Worm (Caenorhabditis elegans): ENCODE data around the gene F45E12.6.

F45E12.6 gene

DNA sequence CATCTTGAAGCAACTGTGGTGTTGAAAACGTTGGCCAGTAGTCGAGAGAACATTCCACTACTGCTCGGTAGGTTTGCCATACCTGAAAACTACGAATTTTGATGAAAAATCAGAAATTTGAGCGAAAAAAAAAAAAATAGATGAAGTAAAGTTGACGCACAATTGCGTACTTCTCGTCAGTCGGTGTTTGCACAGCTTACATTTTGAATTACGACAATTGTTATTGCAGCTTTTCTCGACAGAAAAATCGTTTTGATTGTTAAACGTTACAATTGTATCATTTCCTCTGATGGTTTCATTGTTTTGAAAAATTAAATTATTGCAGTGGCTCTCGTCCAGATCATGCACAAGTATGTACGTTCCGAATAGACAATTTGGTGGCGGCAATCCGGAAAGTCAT, 4.0 kb downstream of the F45E12.6 start, which contains the start of the genes F45E12.5 and cnep-1:
TSS of gene F45E12.5 (minus strand) at position 93 of the 400 bp plus-strand sequence.
TSS of gene cnep-1 (plus strand) at position 326 of the 400 bp plus-strand sequence.
- TF ChIP-seq hlh-30 (tag; optimal IDR thresholded peaks at IDR 0.05; ENCODE audit: insufficient read depth) (no peak), lin-1 (GFP tag; IDR thresholded peaks at IDR 0.05) (no peak), unc-39 (tag; optimal IDR thresholded peaks at IDR 0.05) (no peak), lsy-2 (tag; optimal IDR thresholded peaks at IDR 0.05) (peak in 1 of 2 experiments; percentile 34)

DNA sequence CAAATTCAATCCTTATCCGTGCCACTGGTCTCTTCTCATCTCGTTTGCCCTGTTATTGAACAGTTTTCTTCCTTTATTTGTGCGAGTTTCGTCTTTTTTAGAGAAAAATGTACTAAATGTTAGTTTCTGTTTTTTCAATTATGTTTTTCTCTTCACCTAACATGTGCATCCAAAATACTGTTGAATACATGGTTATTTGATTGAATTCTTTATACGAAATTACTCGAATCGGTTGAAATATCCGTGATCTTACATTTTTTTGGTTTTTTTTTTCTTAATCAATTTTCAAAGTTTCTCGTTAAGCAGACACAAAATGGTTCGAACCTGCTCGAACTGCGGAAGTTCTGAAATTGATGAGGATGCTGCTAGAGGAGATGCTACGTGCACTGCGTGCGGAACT, 8.4 kb downstream of the F45E12.6 start, which contains the start of gene brf-1:
TSS of gene brf-1 (plus strand) at position 301 of the 400 bp plus-strand sequence.
- TF ChIP-seq zfp-3 (GFP tag; conservative IDR thresholded peaks at IDR 0.05), result no peak
- no peak for TF ChIP-seq F37D6.2 (tag; optimal IDR thresholded peaks at IDR 0.05)
- no peak for TF ChIP-seq hlh-11 (tag; optimal IDR thresholded peaks at IDR 0.05)
- no peak for TF ChIP-seq F26F4.8 (GFP tag; conservative IDR thresholded peaks at IDR 0.05)
- TF ChIP-seq zag-1 (tag; optimal IDR thresholded peaks at IDR 0.05), result no peak
- no peak for TF ChIP-seq Y48G9A.11 (GFP tag; IDR thresholded peaks at IDR 0.05)
- no peak for TF ChIP-seq Y5F2A.4 (GFP tag; optimal IDR thresholded peaks at IDR 0.05)
- TF ChIP-seq nhr-76 (tag; optimal IDR thresholded peaks at IDR 0.05), result no peak
- TF ChIP-seq mep-1 (tag; optimal IDR thresholded peaks at IDR 0.05), result no peak
- TF ChIP-seq cey-2 (tag; optimal IDR thresholded peaks at IDR 0.05; ENCODE audit: borderline replicate concordance, insufficient read depth), result no peak
- TF ChIP-seq nhr-6 (tag; optimal IDR thresholded peaks at IDR 0.05), result no peak
- no peak for TF ChIP-seq mdl-1 (tag; optimal IDR thresholded peaks at IDR 0.05)

DNA sequence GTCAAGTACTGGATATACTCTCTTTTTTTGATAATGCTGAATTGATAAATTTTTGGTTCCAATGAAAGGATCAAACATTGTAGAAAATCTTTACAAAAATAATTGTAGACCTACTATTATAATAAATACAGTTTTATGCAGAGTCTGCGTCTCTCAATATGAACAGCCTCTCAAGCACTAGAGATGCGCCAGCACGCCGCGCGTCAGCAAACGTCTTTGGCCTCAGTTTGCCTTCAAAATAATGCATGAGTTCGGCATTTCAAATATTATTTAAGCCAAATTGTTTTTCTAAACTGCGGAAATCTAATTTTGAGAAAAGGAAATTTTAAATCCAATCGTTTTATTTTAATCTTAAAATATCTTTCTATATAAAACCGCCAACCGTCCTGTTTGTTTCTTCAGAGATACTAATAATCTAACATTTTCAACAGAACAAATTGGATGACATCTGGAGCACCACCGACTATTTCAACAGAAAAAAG, 12.3 kb downstream of the F45E12.6 start, which contains the start of gene cul-4:
TSS of gene cul-4 (plus strand) at position 432 of the 482 bp plus-strand sequence.
- TF ChIP-seq madf-5 (GFP tag; IDR thresholded peaks at IDR 0.05) (no peak), D1046.2 (GFP tag; IDR thresholded peaks at IDR 0.05) (no peak), lim-7 (GFP tag; IDR thresholded peaks at IDR 0.05) (no peak), aly-2 (tag; optimal IDR thresholded peaks at IDR 0.05) (no peak), nhr-28 (tag; optimal IDR thresholded peaks at IDR 0.05) (no peak), mdl-1 (tag; optimal IDR thresholded peaks at IDR 0.05) (no peak), dve-1 (tag; optimal IDR thresholded peaks at IDR 0.05; ENCODE audit: insufficient read depth) (no peak), dmd-9 (GFP tag; IDR thresholded peaks at IDR 0.05) (no peak), fos-1 (tag; optimal IDR thresholded peaks at IDR 0.05) (no peak), spr-1 (tag; optimal IDR thresholded peaks at IDR 0.05) (peak; percentile 59), F26F4.8 (GFP tag; conservative IDR thresholded peaks at IDR 0.05) (no peak), hlh-11 (tag; optimal IDR thresholded peaks at IDR 0.05) (peak; percentile 75), nhr-42 (GFP tag; IDR thresholded peaks at IDR 0.05) (no peak), F10B5.3 (tag; optimal IDR thresholded peaks at IDR 0.05) (peak; percentile 40), mdt-29 (GFP tag; IDR thresholded peaks at IDR 0.05) (no peak), Y105C5A.15 (GFP tag; IDR thresholded peaks at IDR 0.05) (no peak), mes-2 (tag; optimal IDR thresholded peaks at IDR 0.05; ENCODE audit: poor library complexity, severe bottlenecking) (peak; percentile 92), zfp-2 (tag; optimal IDR thresholded peaks at IDR 0.05) (no peak), ZK546.5 (tag; optimal IDR thresholded peaks at IDR 0.05) (no peak), nhr-77 (tag; optimal IDR thresholded peaks at IDR 0.05) (no peak), saeg-2 (GFP tag; IDR thresholded peaks at IDR 0.05) (no peak), snpc-1.2 (GFP tag; IDR thresholded peaks at IDR 0.05) (0 out of 2 replicates have a peak, but pooled peaks have one; percentile 64), hmg-1.1 (GFP tag; IDR thresholded peaks at IDR 0.05) (peak; percentile 48), gei-8 (GFP tag; optimal IDR thresholded peaks at IDR 0.05) (no peak), ceh-62 (tag; optimal IDR thresholded peaks at IDR 0.05) (no peak), T26A8.4 (GFP tag; IDR thresholded peaks at IDR 0.05) (0 out of 2 replicates have a peak, but pooled peaks have one; percentile 50), nhr-41 (GFP tag; IDR thresholded peaks at IDR 0.05) (no peak), daf-8 (GFP tag; IDR thresholded peaks at IDR 0.05) (no peak), hif-1 (tag; optimal IDR thresholded peaks at IDR 0.05) (no peak), dmd-6 (GFP tag; IDR thresholded peaks at IDR 0.05) (no peak), Y5F2A.4 (GFP tag; optimal IDR thresholded peaks at IDR 0.05) (no peak), mep-1 (tag; optimal IDR thresholded peaks at IDR 0.05) (no peak), lsy-2 (tag; optimal IDR thresholded peaks at IDR 0.05) (no peak), lin-15B (tag; optimal IDR thresholded peaks at IDR 0.05) (peak; percentile 13), tag-97 (GFP tag; IDR thresholded peaks at IDR 0.05) (no peak), vab-7 (GFP tag; IDR thresholded peaks at IDR 0.05) (no peak), madf-9 (GFP tag; conservative IDR thresholded peaks at IDR 0.05) (no peak)

All from whole organism, L4 larva.